Fruit fly (Drosophila melanogaster) S2 (cell line): ENCODE measurements around the gene Clc.

ENCODE experiments used
- CG8478 ChIP-seq: fragments of >200 bp; optimal IDR thresholded peaks from 2 replicates; lab custom pipeline; 2018
- CTCF ChIP-seq, 2 experiments: fragments of >200 bp; optimal IDR thresholded peaks; 2 replicates each; lab custom pipeline; 2018

Clc gene

dm6 chr3L:20240753-20241152 is at the start of gene Clc:
Clc (plus strand) TSS chr3L:20241053.
- TF ChIP-seq CG8478 (lab: Kevin White, UChicago) (no peak), CTCF (optimal IDR thresholded peaks at IDR 0.05; lab: Kevin White, UChicago) (no peak)

- TF ChIP-seq CG8478 (lab: Kevin White, UChicago) (no peak), CTCF (optimal IDR thresholded peaks at IDR 0.05; lab: Kevin White, UChicago) (no peak)
These were observed 49.0 kb upstream of the Clc start for dm6 chr3L:20191848-20192247.

dm6 chr3L:20192872-20193747 is 47.7 kb upstream of the Clc start:
- TF ChIP-seq CTCF (optimal IDR thresholded peaks at IDR 0.05; lab: Kevin White, UChicago) (no peak), CG8478 (lab: Kevin White, UChicago) (no peak)

- TF ChIP-seq CG8478 (lab: Kevin White, UChicago) (no peak), CTCF (optimal IDR thresholded peaks at IDR 0.05; lab: Kevin White, UChicago) (no peak)
These were observed 47.1 kb upstream of the Clc start for dm6 chr3L:20193748-20194058.

DNA sequence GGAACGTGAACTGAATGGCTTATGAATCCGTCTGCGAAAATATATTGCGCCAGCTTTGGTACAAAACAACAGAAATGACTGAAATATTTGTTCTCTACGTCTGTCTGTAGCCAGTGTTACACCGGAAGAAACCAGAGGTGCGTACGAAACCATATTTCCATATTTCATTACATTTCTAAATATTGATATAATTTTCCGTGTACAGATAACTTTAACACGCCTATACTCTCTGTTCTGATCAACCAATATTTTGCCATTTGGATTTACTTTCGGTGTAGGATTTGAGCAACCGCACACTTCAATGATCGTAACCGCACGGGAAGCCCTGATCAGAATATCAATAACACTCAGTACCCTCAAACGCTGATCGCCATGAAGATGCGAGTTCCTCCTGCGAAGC is 46.1 kb upstream of the Clc start:
- no peak for TF ChIP-seq CTCF (optimal IDR thresholded peaks at IDR 0.05; lab: Kevin White, UChicago)
- TF ChIP-seq CG8478 (lab: Kevin White, UChicago) = no peak

dm6 chr3L:20195875-20196274 is 45.0 kb upstream of the Clc start:
- TF ChIP-seq CTCF (optimal IDR thresholded peaks at IDR 0.05; lab: Kevin White, UChicago) (no peak), CG8478 (lab: Kevin White, UChicago) (no peak)

- TF ChIP-seq CG8478 (lab: Kevin White, UChicago) (no peak), CTCF (optimal IDR thresholded peaks at IDR 0.05; lab: Kevin White, UChicago) (no peak)
These were observed 44.5 kb upstream of the Clc start for dm6 chr3L:20196321-20196720.

DNA sequence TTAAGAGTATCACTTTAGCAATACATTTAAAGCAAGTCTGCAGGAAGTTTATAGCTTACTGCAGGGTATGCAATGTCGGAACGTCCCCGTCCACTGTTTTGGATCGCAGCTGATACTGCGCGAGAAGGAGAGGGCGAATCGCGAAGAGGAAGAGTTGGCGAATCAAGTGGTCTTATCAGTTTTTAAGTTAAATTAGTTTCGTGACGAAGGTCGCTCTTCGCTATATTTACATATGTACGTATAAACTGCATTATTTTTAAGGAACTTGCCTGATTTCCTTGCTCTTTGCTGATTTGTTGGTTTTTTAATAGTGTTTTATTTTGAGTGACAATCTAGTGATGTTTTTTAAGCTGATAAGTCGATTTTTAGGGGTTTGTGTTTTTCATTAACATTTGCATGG is 43.6 kb upstream of the Clc start:
- TF ChIP-seq CTCF (optimal IDR thresholded peaks at IDR 0.05; lab: Kevin White, UChicago) (no peak), CG8478 (lab: Kevin White, UChicago) (no peak)

- TF ChIP-seq CG8478 (lab: Kevin White, UChicago) (no peak), CTCF (optimal IDR thresholded peaks at IDR 0.05; lab: Kevin White, UChicago) (no peak)
These were observed 43.2 kb upstream of the Clc start for dm6 chr3L:20197698-20198097.

DNA sequence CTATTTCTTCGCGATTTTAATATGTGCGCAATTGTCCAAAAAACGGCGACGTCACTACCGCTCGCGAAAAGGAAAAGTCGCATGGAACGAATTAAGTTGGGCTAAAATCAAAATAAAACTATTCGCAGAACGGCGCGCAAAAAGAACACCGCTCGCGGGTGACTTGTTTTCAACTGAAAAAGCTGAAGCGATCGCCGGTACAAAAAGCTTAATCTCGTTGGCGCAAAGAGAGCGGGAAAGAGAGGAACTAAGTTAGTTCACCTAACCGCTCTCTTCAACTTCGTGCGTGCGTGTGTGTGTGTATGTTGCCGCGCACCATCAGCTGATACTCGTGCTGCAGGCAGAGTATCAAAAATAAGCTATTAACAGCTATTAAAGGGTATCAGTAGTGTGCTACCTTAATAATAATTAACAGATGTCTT is 42.7 kb upstream of the Clc start, which contains the start of gene CG42674:
CG42674 (minus strand) TSS at position 180 of the 422 bp plus-strand sequence.
- TF ChIP-seq CG8478 (lab: Kevin White, UChicago) = no peak
- TF ChIP-seq CTCF (optimal IDR thresholded peaks at IDR 0.05; lab: Kevin White, UChicago) = no peak

- TF ChIP-seq CTCF (optimal IDR thresholded peaks at IDR 0.05; lab: Kevin White, UChicago) (no peak), CG8478 (lab: Kevin White, UChicago) (no peak)
These were observed 41.1 kb upstream of the Clc start, which contains the start of gene CG42833 for dm6 chr3L:20199569-20200247. CG42833 (plus strand) TSS chr3L:20200093.

dm6 chr3L:20201538-20201937 is 39.3 kb upstream of the Clc start, which contains the start of gene obst-F:
obst-F (minus strand) TSS chr3L:20201638.
- TF ChIP-seq CG8478 (lab: Kevin White, UChicago) (no peak), CTCF (optimal IDR thresholded peaks at IDR 0.05; lab: Kevin White, UChicago) (no peak)

DNA sequence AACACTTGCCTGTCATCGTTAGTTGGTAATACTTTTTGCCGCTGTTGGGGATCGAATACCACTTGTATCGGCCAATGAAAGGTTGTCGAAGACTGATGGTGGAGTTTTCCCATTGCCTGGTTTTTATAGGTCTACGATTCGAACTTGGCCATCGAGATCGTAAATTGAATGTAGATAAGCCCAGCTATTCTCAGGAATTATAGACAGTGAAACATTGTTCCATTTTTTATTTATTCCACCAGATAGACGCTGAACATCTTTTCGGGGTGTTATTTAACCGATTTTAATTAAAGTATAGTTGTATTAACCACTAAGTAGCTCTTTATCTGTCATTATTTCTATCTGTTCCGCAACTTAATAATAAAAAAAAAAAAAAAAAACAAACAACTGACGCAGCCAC is 37.3 kb upstream of the Clc start, which contains the start of gene CG7298:
CG7298 (minus strand) TSS at position 101 of the 400 bp plus-strand sequence.
- TF ChIP-seq CG8478 (lab: Kevin White, UChicago) (no peak), CTCF (optimal IDR thresholded peaks at IDR 0.05; lab: Kevin White, UChicago) (no peak)

dm6 chr3L:20205946-20206345 is 34.9 kb upstream of the Clc start, which contains the start of gene CG7290:
CG7290 (minus strand) TSS chr3L:20206046.
- TF ChIP-seq CG8478 (lab: Kevin White, UChicago) (no peak), CTCF (optimal IDR thresholded peaks at IDR 0.05; lab: Kevin White, UChicago) (no peak)
